Worm (Caenorhabditis elegans): ENCODE results near the gene pals-39.

The pals-39 gene

DNA sequence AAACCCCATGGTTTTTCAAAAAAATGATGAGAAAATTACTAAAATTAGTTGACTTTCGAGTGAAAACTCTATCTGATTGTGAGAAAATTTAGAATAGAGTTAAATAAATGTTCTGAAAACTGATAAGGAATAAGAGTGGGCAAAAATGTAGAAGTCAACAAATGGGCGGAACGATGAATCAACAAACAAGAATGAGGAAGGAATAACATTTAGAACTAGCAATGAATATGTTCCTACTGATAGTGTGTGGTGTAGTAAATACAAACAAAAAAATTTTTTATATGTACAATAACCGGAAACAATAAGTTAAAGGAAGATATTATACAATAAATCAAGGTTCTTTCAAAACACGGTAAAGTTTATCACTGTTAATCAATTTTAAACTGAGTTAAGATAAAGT lies at the start of gene pals-39:
TSS of gene pals-39 (minus strand) at position 101 of the 400 bp plus-strand sequence.
- TF ChIP-seq mxl-2 (GFP tag; conservative IDR thresholded peaks at IDR 0.05) (no peak), daf-16 (GFP tag; optimal IDR thresholded peaks at IDR 0.05) (no peak), daf-16 (tag; optimal IDR thresholded peaks at IDR 0.05) (peak; percentile 64), pqm-1 (tag; optimal IDR thresholded peaks at IDR 0.05) (peak; percentile 21), spr-3 (GFP tag; optimal IDR thresholded peaks at IDR 0.05) (no peak), ceh-82 (tag; optimal IDR thresholded peaks at IDR 0.05) (no peak)

- TF ChIP-seq egl-43 (GFP tag; IDR thresholded peaks at IDR 0.05) (peak; percentile 76; the same call in 1 of the 2 replicates), mes-2 (tag; optimal IDR thresholded peaks at IDR 0.05; ENCODE audit: poor library complexity, severe bottlenecking) (peak; percentile 90), ceh-62 (tag; optimal IDR thresholded peaks at IDR 0.05) (no peak), zfp-3 (GFP tag; conservative IDR thresholded peaks at IDR 0.05) (0 out of 2 replicates have a peak, but pooled peaks have one; percentile 30), zip-2 (tag; optimal IDR thresholded peaks at IDR 0.05) (peak; percentile 16), sdz-12 (GFP tag; optimal IDR thresholded peaks at IDR 0.05) (no peak), daf-16 (GFP tag; optimal IDR thresholded peaks at IDR 0.05) (peak; percentile 38 to 87), daf-16 (tag; optimal IDR thresholded peaks at IDR 0.05) (peak; percentile 84), attf-4 (tag; optimal IDR thresholded peaks at IDR 0.05) (no peak), F26F4.8 (GFP tag; conservative IDR thresholded peaks at IDR 0.05) (no peak), lin-1 (GFP tag; IDR thresholded peaks at IDR 0.05) (peak; percentile 74), D1046.2 (GFP tag; IDR thresholded peaks at IDR 0.05) (no peak), ctbp-1 (GFP tag; IDR thresholded peaks at IDR 0.05) (no peak), skn-1 (tag; optimal IDR thresholded peaks at IDR 0.05) (no peak), nhr-6 (tag; optimal IDR thresholded peaks at IDR 0.05) (peak; percentile 81), zag-1 (tag; optimal IDR thresholded peaks at IDR 0.05) (no peak), ceh-20 (GFP tag; IDR thresholded peaks at IDR 0.05) (no peak), daf-8 (GFP tag; IDR thresholded peaks at IDR 0.05) (no peak), lim-7 (GFP tag; IDR thresholded peaks at IDR 0.05) (no peak), T20F7.1 (GFP tag; optimal IDR thresholded peaks at IDR 0.05) (peak; percentile 44), Y105C5A.15 (GFP tag; IDR thresholded peaks at IDR 0.05) (no peak), hif-1 (tag; optimal IDR thresholded peaks at IDR 0.05) (no peak), nhr-48 (tag; optimal IDR thresholded peaks at IDR 0.05) (peak; percentile 64), lin-13 (GFP tag; optimal IDR thresholded peaks at IDR 0.05) (peak; percentile 74), jun-1 (tag; optimal IDR thresholded peaks at IDR 0.05) (no peak), mep-1 (tag; optimal IDR thresholded peaks at IDR 0.05) (peak; percentile 84), ztf-7 (tag; optimal IDR thresholded peaks at IDR 0.05) (peak; percentile 52), spr-3 (GFP tag; optimal IDR thresholded peaks at IDR 0.05) (peak; percentile 5), snpc-4 (tag; optimal IDR thresholded peaks at IDR 0.05) (peak; percentile 94), ztf-11 (tag; optimal IDR thresholded peaks at IDR 0.05) (no peak), lin-38 (GFP tag; IDR thresholded peaks at IDR 0.05) (peak; percentile 68), lin-39 (tag; optimal IDR thresholded peaks at IDR 0.05) (no peak), nhr-76 (tag; optimal IDR thresholded peaks at IDR 0.05) (no peak), R02D3.7 (tag; optimal IDR thresholded peaks at IDR 0.05) (no peak), unc-62 (GFP tag; optimal IDR thresholded peaks at IDR 0.05 in 1 of 2) (no peak), unc-62 (tag; optimal IDR thresholded peaks at IDR 0.05) (no peak), madf-9 (GFP tag; conservative IDR thresholded peaks at IDR 0.05) (no peak), lsy-2 (tag; optimal IDR thresholded peaks at IDR 0.05) (peak in 1 of 2 experiments; percentile 68), ceh-28 (tag; optimal IDR thresholded peaks at IDR 0.05) (no peak), Y5F2A.4 (GFP tag; optimal IDR thresholded peaks at IDR 0.05) (no peak), zfp-2 (tag; optimal IDR thresholded peaks at IDR 0.05) (no peak), php-3 (GFP tag; IDR thresholded peaks at IDR 0.05) (no peak), mxl-2 (GFP tag; conservative IDR thresholded peaks at IDR 0.05) (no peak), ZK337.2 (GFP tag; IDR thresholded peaks at IDR 0.05) (0 out of 2 replicates have a peak, but pooled peaks have one; percentile 3), nhr-111 (GFP tag; optimal IDR thresholded peaks at IDR 0.05) (no peak), mxl-3 (GFP tag; optimal IDR thresholded peaks at IDR 0.05) (peak; percentile 54), tra-1 (GFP tag; IDR thresholded peaks at IDR 0.05) (peak; percentile 55; the same call in 1 of the 2 replicates)
Measured at ce11 chrV:12491070-12491643, 47.5 kb upstream of the pals-39 start.

All from whole organism, L4 larva.